Fruit fly (Drosophila melanogaster): Measurements from ENCODE around the gene CG33322.
A peak's percentile ranks its signal among the peaks of the same experiment; 100 is the strongest.

CG33322 gene

dm6 chr2L:20793881-20794280, 22.2 kb downstream of the CG33322 start:
- TF ChIP-seq ttk (optimal IDR thresholded peaks at IDR 0.05) (no peak), Sin3A (optimal IDR thresholded peaks at IDR 0.05) (no peak), Myc (optimal IDR thresholded peaks at IDR 0.05) (no peak), h (optimal IDR thresholded peaks at IDR 0.05) (no peak), insv (optimal IDR thresholded peaks at IDR 0.05) (no peak), psq (optimal IDR thresholded peaks at IDR 0.05) (no peak)

- TF ChIP-seq Sin3A (optimal IDR thresholded peaks at IDR 0.05) (no peak), psq (optimal IDR thresholded peaks at IDR 0.05) (no peak), Myc (optimal IDR thresholded peaks at IDR 0.05) (no peak), insv (optimal IDR thresholded peaks at IDR 0.05) (no peak), ttk (optimal IDR thresholded peaks at IDR 0.05) (no peak), h (optimal IDR thresholded peaks at IDR 0.05) (no peak)
Observed at dm6 chr2L:20792988-20793544, 23.0 kb downstream of the CG33322 start.

dm6 chr2L:20792521-20792920, 23.5 kb downstream of the CG33322 start:
- no peak for TF ChIP-seq Myc (optimal IDR thresholded peaks at IDR 0.05)
- TF ChIP-seq Sin3A (optimal IDR thresholded peaks at IDR 0.05), result no peak
- no peak for TF ChIP-seq h (optimal IDR thresholded peaks at IDR 0.05)
- TF ChIP-seq ttk (optimal IDR thresholded peaks at IDR 0.05), result no peak
- no peak for TF ChIP-seq psq (optimal IDR thresholded peaks at IDR 0.05)

- no peak for TF ChIP-seq Myc (optimal IDR thresholded peaks at IDR 0.05)
- no peak for TF ChIP-seq psq (optimal IDR thresholded peaks at IDR 0.05)
- TF ChIP-seq ttk (optimal IDR thresholded peaks at IDR 0.05), result peak; percentile 98
- no peak for TF ChIP-seq Sin3A (optimal IDR thresholded peaks at IDR 0.05)
- TF ChIP-seq insv (optimal IDR thresholded peaks at IDR 0.05), result no peak
- TF ChIP-seq h (optimal IDR thresholded peaks at IDR 0.05), result no peak
Observed at dm6 chr2L:20788050-20788449, 28.0 kb downstream of the CG33322 start.

dm6 chr2L:20787271-20787791, 28.7 kb downstream of the CG33322 start, which contains the start of gene Pomp:
TSS of gene Pomp (plus strand) at chr2L:20787656.
- TF ChIP-seq Sin3A (optimal IDR thresholded peaks at IDR 0.05) (no peak), insv (optimal IDR thresholded peaks at IDR 0.05) (no peak), h (optimal IDR thresholded peaks at IDR 0.05) (no peak), psq (optimal IDR thresholded peaks at IDR 0.05) (peak; percentile 99)

- TF ChIP-seq psq (optimal IDR thresholded peaks at IDR 0.05) (no peak), h (optimal IDR thresholded peaks at IDR 0.05) (no peak), Myc (optimal IDR thresholded peaks at IDR 0.05) (no peak), ttk (optimal IDR thresholded peaks at IDR 0.05) (no peak), Sin3A (optimal IDR thresholded peaks at IDR 0.05) (no peak), insv (optimal IDR thresholded peaks at IDR 0.05) (no peak)
Observed at dm6 chr2L:20785333-20785732, 30.7 kb downstream of the CG33322 start.

- no peak for TF ChIP-seq ttk (optimal IDR thresholded peaks at IDR 0.05)
- no peak for TF ChIP-seq psq (optimal IDR thresholded peaks at IDR 0.05)
- no peak for TF ChIP-seq Sin3A (optimal IDR thresholded peaks at IDR 0.05)
- no peak for TF ChIP-seq h (optimal IDR thresholded peaks at IDR 0.05)
- no peak for TF ChIP-seq insv (optimal IDR thresholded peaks at IDR 0.05)
- no peak for TF ChIP-seq Myc (optimal IDR thresholded peaks at IDR 0.05)
Observed at dm6 chr2L:20783908-20784307, 32.1 kb downstream of the CG33322 start.

- TF ChIP-seq psq (optimal IDR thresholded peaks at IDR 0.05), result no peak
- no peak for TF ChIP-seq h (optimal IDR thresholded peaks at IDR 0.05)
- TF ChIP-seq ttk (optimal IDR thresholded peaks at IDR 0.05), result no peak
- no peak for TF ChIP-seq Myc (optimal IDR thresholded peaks at IDR 0.05)
- no peak for TF ChIP-seq Sin3A (optimal IDR thresholded peaks at IDR 0.05)
- TF ChIP-seq insv (optimal IDR thresholded peaks at IDR 0.05), result no peak
Observed at dm6 chr2L:20783044-20783443, 33.0 kb downstream of the CG33322 start.

- TF ChIP-seq h (optimal IDR thresholded peaks at IDR 0.05), result no peak
- no peak for TF ChIP-seq insv (optimal IDR thresholded peaks at IDR 0.05)
- no peak for TF ChIP-seq psq (optimal IDR thresholded peaks at IDR 0.05)
- no peak for TF ChIP-seq Sin3A (optimal IDR thresholded peaks at IDR 0.05)
- no peak for TF ChIP-seq ttk (optimal IDR thresholded peaks at IDR 0.05)
- TF ChIP-seq Myc (optimal IDR thresholded peaks at IDR 0.05), result no peak
Observed at dm6 chr2L:20780768-20781167, 35.3 kb downstream of the CG33322 start.

- TF ChIP-seq Myc (optimal IDR thresholded peaks at IDR 0.05), result no peak
- TF ChIP-seq h (optimal IDR thresholded peaks at IDR 0.05), result no peak
- TF ChIP-seq insv (optimal IDR thresholded peaks at IDR 0.05), result no peak
- TF ChIP-seq psq (optimal IDR thresholded peaks at IDR 0.05), result no peak
- TF ChIP-seq Sin3A (optimal IDR thresholded peaks at IDR 0.05), result no peak
- no peak for TF ChIP-seq ttk (optimal IDR thresholded peaks at IDR 0.05)
Observed at dm6 chr2L:20778380-20778779, 37.7 kb downstream of the CG33322 start.

dm6 chr2L:20776940-20777502, 39.0 kb downstream of the CG33322 start:
- TF ChIP-seq psq (optimal IDR thresholded peaks at IDR 0.05) (no peak), h (optimal IDR thresholded peaks at IDR 0.05) (no peak), Myc (optimal IDR thresholded peaks at IDR 0.05) (no peak), insv (optimal IDR thresholded peaks at IDR 0.05) (no peak), ttk (optimal IDR thresholded peaks at IDR 0.05) (no peak), Sin3A (optimal IDR thresholded peaks at IDR 0.05) (no peak)

dm6 chr2L:20775941-20776340, 40.1 kb downstream of the CG33322 start:
- TF ChIP-seq h (optimal IDR thresholded peaks at IDR 0.05) (no peak), ttk (optimal IDR thresholded peaks at IDR 0.05) (no peak), insv (optimal IDR thresholded peaks at IDR 0.05) (no peak), Sin3A (optimal IDR thresholded peaks at IDR 0.05) (no peak), Myc (optimal IDR thresholded peaks at IDR 0.05) (no peak), psq (optimal IDR thresholded peaks at IDR 0.05) (no peak)

- TF ChIP-seq ttk (optimal IDR thresholded peaks at IDR 0.05) (no peak), h (optimal IDR thresholded peaks at IDR 0.05) (no peak)
Observed at dm6 chr2L:20774464-20774863, 41.6 kb downstream of the CG33322 start.

Data from Kc167 (cell line).